Worm (Caenorhabditis elegans): ENCODE data around the gene F35E8.7.

F35E8.7 gene

DNA sequence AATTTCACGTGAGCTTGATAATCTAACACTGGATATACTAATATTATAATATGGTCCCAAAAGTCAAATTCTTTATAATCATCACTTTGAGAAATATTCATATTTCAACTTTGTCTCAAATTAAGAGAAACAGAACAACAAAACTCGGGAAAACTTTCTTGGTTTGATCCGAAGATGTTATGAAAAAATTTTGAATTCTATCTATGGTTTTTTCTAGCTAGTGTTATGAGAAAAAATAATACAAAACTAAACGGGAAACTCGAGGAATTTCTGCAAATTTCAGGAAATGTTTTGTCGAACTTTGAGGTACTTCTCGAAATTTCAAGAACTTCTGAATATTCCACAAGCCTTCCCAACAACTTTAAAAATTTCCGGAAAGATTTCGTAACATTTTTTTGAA, 37.1 kb downstream of the F35E8.7 start, which contains the start of gene srw-59:
Gene srw-59, minus strand, starts transcription at position 101 of the 400 bp plus-strand sequence.
- TF ChIP-seq aly-1 (tag; optimal IDR thresholded peaks at IDR 0.05) = no peak
- TF ChIP-seq tbx-37 (GFP tag; conservative IDR thresholded peaks at IDR 0.05) = no peak
- TF ChIP-seq tra-4 (tag; optimal IDR thresholded peaks at IDR 0.05) = no peak
- TF ChIP-seq sea-1 (GFP tag; conservative IDR thresholded peaks at IDR 0.05) = no peak
- no peak for TF ChIP-seq scrt-1 (GFP tag; IDR thresholded peaks at IDR 0.05)
- no peak for TF ChIP-seq tbx-11 (GFP tag; IDR thresholded peaks at IDR 0.05)
- no peak for TF ChIP-seq flt-1 (GFP tag; IDR thresholded peaks at IDR 0.05)
- no peak for TF ChIP-seq hmg-4 (GFP tag; optimal IDR thresholded peaks at IDR 0.05)
- no peak for TF ChIP-seq B0310.2 (tag; optimal IDR thresholded peaks at IDR 0.05)
- TF ChIP-seq hnd-1 (tag; optimal IDR thresholded peaks at IDR 0.05) = no peak
- no peak for TF ChIP-seq ama-1 (optimal IDR thresholded peaks at IDR 0.05)

DNA sequence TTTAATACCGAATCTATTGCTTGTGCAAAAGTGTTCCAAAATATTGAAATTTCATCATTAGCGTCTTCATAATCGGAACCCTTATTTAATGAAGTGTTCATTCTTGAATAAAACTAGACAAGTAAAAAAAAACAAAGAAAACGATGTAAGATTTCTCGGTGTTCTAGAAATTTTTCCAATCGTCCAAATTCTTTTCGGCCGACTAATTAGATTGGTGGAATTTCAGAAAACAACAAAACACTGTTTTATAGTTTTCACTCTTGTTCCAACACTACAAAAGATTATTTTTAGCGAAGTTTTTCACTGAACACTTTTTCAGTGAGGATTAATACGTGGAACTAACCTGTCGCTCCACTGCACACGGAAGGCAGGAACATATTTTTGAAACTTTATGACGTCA, 38.9 kb downstream of the F35E8.7 start, which contains the start of gene srw-56:
Gene srw-56, minus strand, starts transcription at position 101 of the 400 bp plus-strand sequence.
- TF ChIP-seq ceh-13 (GFP tag; optimal IDR thresholded peaks at IDR 0.05) (no peak), hnd-1 (tag; optimal IDR thresholded peaks at IDR 0.05) (no peak), scrt-1 (GFP tag; IDR thresholded peaks at IDR 0.05) (no peak), flt-1 (GFP tag; IDR thresholded peaks at IDR 0.05) (no peak), tbx-37 (GFP tag; conservative IDR thresholded peaks at IDR 0.05) (no peak), tra-4 (tag; optimal IDR thresholded peaks at IDR 0.05) (no peak), hmbx-1 (tag; optimal IDR thresholded peaks at IDR 0.05) (no peak), sea-1 (GFP tag; conservative IDR thresholded peaks at IDR 0.05) (no peak)

DNA sequence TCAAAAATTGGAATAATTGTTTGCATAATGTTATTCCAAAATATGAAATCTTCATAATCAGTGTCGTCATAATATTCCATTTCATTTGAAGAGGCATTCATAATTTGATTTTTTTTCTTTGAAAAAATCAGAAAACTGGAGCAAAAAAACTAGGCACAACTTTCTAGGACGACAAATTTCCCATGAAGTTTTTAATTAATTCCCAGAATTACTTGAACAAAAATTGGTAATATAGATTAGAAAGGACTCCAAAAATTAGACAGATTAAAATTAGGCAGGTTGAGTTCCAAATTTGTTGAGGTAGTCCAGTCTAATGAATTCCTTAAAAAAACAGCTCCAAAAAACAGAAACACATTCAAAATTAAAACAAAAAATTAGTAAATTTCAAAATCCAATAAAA, 41.1 kb downstream of the F35E8.7 start, which contains the start of gene srw-57:
Gene srw-57, minus strand, starts transcription at position 101 of the 400 bp plus-strand sequence.
- TF ChIP-seq sea-1 (GFP tag; conservative IDR thresholded peaks at IDR 0.05) (no peak), hmg-4 (GFP tag; optimal IDR thresholded peaks at IDR 0.05) (no peak), hnd-1 (tag; optimal IDR thresholded peaks at IDR 0.05) (no peak), B0310.2 (tag; optimal IDR thresholded peaks at IDR 0.05) (no peak), hmbx-1 (tag; optimal IDR thresholded peaks at IDR 0.05) (no peak), tbx-11 (GFP tag; IDR thresholded peaks at IDR 0.05) (no peak), ets-7 (tag; optimal IDR thresholded peaks at IDR 0.05) (no peak), flt-1 (GFP tag; IDR thresholded peaks at IDR 0.05) (no peak), ama-1 (optimal IDR thresholded peaks at IDR 0.05) (no peak)

DNA sequence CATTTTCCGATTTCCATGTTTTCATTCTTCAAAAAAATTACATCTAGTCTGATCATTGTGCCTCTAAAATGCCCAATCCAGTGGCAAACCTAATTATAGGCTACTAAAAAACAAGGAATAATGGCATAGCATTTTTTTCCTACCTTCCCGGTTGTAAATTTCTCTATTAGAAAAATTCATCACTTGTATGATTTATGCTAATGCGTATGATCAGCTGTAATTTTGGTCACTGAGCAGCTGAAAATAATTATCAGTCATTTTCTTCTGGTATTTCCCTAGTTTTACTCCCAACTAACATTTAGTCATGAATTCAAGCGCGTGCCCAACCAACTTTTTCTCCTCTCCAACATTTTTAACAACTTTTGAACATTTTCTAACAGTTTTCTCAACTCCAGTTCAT, 41.7 kb downstream of the F35E8.7 start, which contains the start of gene srh-186:
Gene srh-186, plus strand, starts transcription at position 301 of the 400 bp plus-strand sequence.
- TF ChIP-seq hnd-1 (tag; optimal IDR thresholded peaks at IDR 0.05) = no peak
- no peak for TF ChIP-seq flt-1 (GFP tag; IDR thresholded peaks at IDR 0.05)
- TF ChIP-seq sea-1 (GFP tag; conservative IDR thresholded peaks at IDR 0.05) = no peak
- no peak for TF ChIP-seq tbx-11 (GFP tag; IDR thresholded peaks at IDR 0.05)
- TF ChIP-seq ceh-36 (tag; optimal IDR thresholded peaks at IDR 0.05) = no peak
- TF ChIP-seq ama-1 (optimal IDR thresholded peaks at IDR 0.05) = no peak
- TF ChIP-seq B0310.2 (tag; optimal IDR thresholded peaks at IDR 0.05) = no peak
- TF ChIP-seq pes-1 (GFP tag; IDR thresholded peaks at IDR 0.05) = no peak
- no peak for TF ChIP-seq tra-4 (tag; optimal IDR thresholded peaks at IDR 0.05)
- TF ChIP-seq hmbx-1 (tag; optimal IDR thresholded peaks at IDR 0.05) = no peak
- no peak for TF ChIP-seq aly-1 (tag; optimal IDR thresholded peaks at IDR 0.05)
- TF ChIP-seq tbx-37 (GFP tag; conservative IDR thresholded peaks at IDR 0.05) = no peak
- no peak for TF ChIP-seq F13C5.2 (tag; optimal IDR thresholded peaks at IDR 0.05)
- no peak for TF ChIP-seq ets-7 (tag; optimal IDR thresholded peaks at IDR 0.05)
- TF ChIP-seq ceh-13 (GFP tag; optimal IDR thresholded peaks at IDR 0.05) = no peak

DNA sequence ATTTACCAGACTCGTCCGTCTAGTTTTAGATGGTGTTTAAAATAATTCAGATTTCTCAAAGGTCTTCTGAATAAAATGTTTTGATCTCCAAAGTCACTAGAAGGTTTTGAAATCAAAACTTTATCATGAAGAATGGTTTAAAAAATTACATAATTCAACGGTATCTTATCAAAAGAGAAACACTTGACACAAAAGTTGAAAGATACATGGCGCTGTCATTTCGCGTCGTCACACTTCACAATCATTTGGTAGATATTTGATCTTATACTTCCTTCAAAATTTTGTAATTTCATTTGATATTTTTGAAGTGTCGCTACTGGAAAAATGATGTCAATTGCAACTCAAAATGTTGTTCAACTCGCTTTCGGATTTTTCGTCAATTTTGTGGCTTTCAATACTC, 43.3 kb downstream of the F35E8.7 start, which contains the start of gene F36G9.3:
Gene F36G9.3, plus strand, starts transcription at position 301 of the 400 bp plus-strand sequence.
- TF ChIP-seq aly-1 (tag; optimal IDR thresholded peaks at IDR 0.05) (no peak), scrt-1 (GFP tag; IDR thresholded peaks at IDR 0.05) (no peak), hmbx-1 (tag; optimal IDR thresholded peaks at IDR 0.05) (no peak), ama-1 (optimal IDR thresholded peaks at IDR 0.05) (no peak), tra-4 (tag; optimal IDR thresholded peaks at IDR 0.05) (no peak), flt-1 (GFP tag; IDR thresholded peaks at IDR 0.05) (no peak), tbx-11 (GFP tag; IDR thresholded peaks at IDR 0.05) (no peak), B0310.2 (tag; optimal IDR thresholded peaks at IDR 0.05) (no peak), F13C5.2 (tag; optimal IDR thresholded peaks at IDR 0.05) (no peak)

DNA sequence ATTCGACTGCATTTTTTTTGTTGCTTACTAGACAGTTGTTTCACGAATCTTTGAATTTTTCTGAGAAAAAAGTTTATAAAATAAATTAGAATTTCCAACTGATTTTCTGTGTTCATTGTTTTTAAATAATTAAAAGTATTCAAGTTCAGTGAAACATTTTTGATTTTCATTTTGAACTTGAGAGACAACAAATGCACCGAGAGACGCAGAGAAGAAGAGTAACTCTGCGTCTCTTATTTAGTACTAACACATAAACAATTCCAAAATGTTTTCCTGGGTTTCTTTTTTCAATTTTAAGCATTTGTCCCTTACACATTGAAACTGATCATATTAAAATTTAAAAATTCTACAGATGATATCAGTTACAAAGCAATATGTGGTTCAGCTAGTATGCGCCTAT, 45.6 kb downstream of the F35E8.7 start:
- TF ChIP-seq flt-1 (GFP tag; IDR thresholded peaks at IDR 0.05) (no peak), ama-1 (optimal IDR thresholded peaks at IDR 0.05) (no peak), ceh-13 (GFP tag; optimal IDR thresholded peaks at IDR 0.05) (no peak), ets-7 (tag; optimal IDR thresholded peaks at IDR 0.05) (no peak), ceh-36 (tag; optimal IDR thresholded peaks at IDR 0.05) (no peak), sea-1 (GFP tag; conservative IDR thresholded peaks at IDR 0.05) (no peak)
